2 fruit fly cellular contexts compared by ENCODE assay signal in the genomic region with DNA sequence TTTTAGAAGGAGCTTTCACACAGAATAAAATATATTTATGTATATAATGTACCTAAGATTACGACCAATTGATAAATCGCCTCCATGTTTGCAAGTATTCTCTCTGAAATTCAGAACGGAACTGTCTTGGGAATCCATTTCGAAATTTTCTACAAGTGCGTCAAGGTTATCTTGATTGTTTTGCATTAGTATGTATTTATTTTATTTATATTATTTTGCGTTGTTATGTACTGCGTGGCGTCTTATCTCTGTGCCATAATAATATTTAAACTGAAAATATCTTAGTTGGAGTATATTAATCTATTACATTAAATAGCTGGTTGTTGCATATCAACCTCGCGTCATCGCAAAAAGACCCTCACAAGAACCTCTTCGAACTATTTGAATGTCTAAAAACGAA.
TF ChIP-seq lines count a peak whose summit lies in the region.

A gene (minus strand): TSS at position 101 of the 400 bp plus-strand sequence.

- no peak for TF ChIP-seq CTCF in whole organism, embryonic (GFP tag; optimal IDR thresholded peaks at IDR 0.05; lab: Kevin White, UChicago)

TF ChIP-seq in whole organism, embryonic, 481 proteins besides CTCF, POLR2A, EP300 and RAD21:
- TF ChIP-seq Max (GFP tag; optimal IDR thresholded peaks at IDR 0.05; lab: Kevin White, UChicago): no peak
- no peak for TF ChIP-seq nmo (GFP tag; optimal IDR thresholded peaks at IDR 0.05; lab: Kevin White, UChicago)
- peak; percentile 18 for TF ChIP-seq lbe (GFP tag; optimal IDR thresholded peaks at IDR 0.05; lab: Kevin White, UChicago)
- TF ChIP-seq slp2 (GFP tag; optimal IDR thresholded peaks at IDR 0.05; lab: Kevin White, UChicago): no peak
- peak; percentile 12 for TF ChIP-seq CG34376 (GFP tag; optimal IDR thresholded peaks at IDR 0.05; lab: Kevin White, UChicago)
- no peak for TF ChIP-seq NC2β (GFP tag; optimal IDR thresholded peaks at IDR 0.05; lab: Kevin White, UChicago)
- TF ChIP-seq CG6854 (GFP tag; optimal IDR thresholded peaks at IDR 0.05; lab: Kevin White, UChicago): no peak

TF ChIP-seq in whole organism, wandering third instar larva, 38 proteins besides CTCF, POLR2A, EP300 and RAD21:
- no peak for TF ChIP-seq Rel (GFP tag; optimal IDR thresholded peaks at IDR 0.05; lab: Kevin White, UChicago)
- peak; percentile 67 for TF ChIP-seq Rel (tag; optimal IDR thresholded peaks at IDR 0.05; lab: Kevin White, UChicago)
- no peak for TF ChIP-seq sv (GFP tag; optimal IDR thresholded peaks at IDR 0.05; lab: Kevin White, UChicago)
- TF ChIP-seq jim (GFP tag; optimal IDR thresholded peaks at IDR 0.05; lab: Kevin White, UChicago): no peak
- TF ChIP-seq sage (GFP tag; optimal IDR thresholded peaks at IDR 0.05; lab: Kevin White, UChicago): peak; percentile 0
- no peak for TF ChIP-seq h (GFP tag; optimal IDR thresholded peaks at IDR 0.05; lab: Kevin White, UChicago)
